Fruit fly (Drosophila melanogaster): ENCODE data around the gene CG42831.
A peak's percentile ranks its signal among the peaks of the same experiment; 100 is the strongest.

The CG42831 gene

dm6 chr3L:10862544-10863474 lies 48.2 kb downstream of the CG42831 start (continued):
- TF ChIP-seq bbx (GFP tag; IDR thresholded peaks at IDR 0.05; ENCODE audit: partially characterized antibody): no peak
- TF ChIP-seq danr (GFP tag; IDR thresholded peaks at IDR 0.05): no peak
- TF ChIP-seq CG6791 (GFP tag; IDR thresholded peaks at IDR 0.05; ENCODE audit: partially characterized antibody): peak; percentile 51; the same call in 1 of the 3 replicates
- no peak for TF ChIP-seq org-1 (GFP tag; optimal IDR thresholded peaks at IDR 0.05)
- no peak for TF ChIP-seq Xbp1 (GFP tag; optimal IDR thresholded peaks at IDR 0.05)
- TF ChIP-seq CG16813 (GFP tag; IDR thresholded peaks at IDR 0.05; ENCODE audit: partially characterized antibody): no peak
- no peak for TF ChIP-seq ac (GFP tag; optimal IDR thresholded peaks at IDR 0.05)
- no peak for TF ChIP-seq CG1529 (GFP tag; optimal IDR thresholded peaks at IDR 0.05)
- no peak for TF ChIP-seq eyg (GFP tag; optimal IDR thresholded peaks at IDR 0.05)
- no peak for TF ChIP-seq dati (GFP tag; IDR thresholded peaks at IDR 0.05)
- TF ChIP-seq CG2889 (GFP tag; IDR thresholded peaks at IDR 0.05): no peak
- TF ChIP-seq CG34376 (GFP tag; optimal IDR thresholded peaks at IDR 0.05): peak; percentile 43
- no peak for TF ChIP-seq bowl (GFP tag; IDR thresholded peaks at IDR 0.05)
- TF ChIP-seq CG4360 (GFP tag; IDR thresholded peaks at IDR 0.05): no peak
- TF ChIP-seq CG6854 (GFP tag; optimal IDR thresholded peaks at IDR 0.05): no peak
- no peak for TF ChIP-seq CG1832 (GFP tag; optimal IDR thresholded peaks at IDR 0.05)
- no peak for TF ChIP-seq E2f2 (GFP tag; IDR thresholded peaks at IDR 0.05)
- no peak for TF ChIP-seq Spps (tag; optimal IDR thresholded peaks at IDR 0.05)
- no peak for TF ChIP-seq CkIIα-i1 (GFP tag; IDR thresholded peaks at IDR 0.05)
- peak; percentile 18; the same call in 1 of the 3 replicates for TF ChIP-seq CG2199 (GFP tag; IDR thresholded peaks at IDR 0.05)
- no peak for TF ChIP-seq CG18262 (tag; optimal IDR thresholded peaks at IDR 0.05)
- TF ChIP-seq maf-S (GFP tag; optimal IDR thresholded peaks at IDR 0.05): no peak
- no peak for TF ChIP-seq CG14860 (GFP tag; IDR thresholded peaks at IDR 0.05; ENCODE audit: partially characterized antibody)
- TF ChIP-seq pb (GFP tag; optimal IDR thresholded peaks at IDR 0.05): no peak
- no peak for TF ChIP-seq dpn (GFP tag; optimal IDR thresholded peaks at IDR 0.05)
- no peak for TF ChIP-seq CG34224 (GFP tag; IDR thresholded peaks at IDR 0.05; ENCODE audit: partially characterized antibody)
- TF ChIP-seq Blimp-1 (GFP tag; optimal IDR thresholded peaks at IDR 0.05): no peak
- TF ChIP-seq CG8359 (GFP tag; optimal IDR thresholded peaks at IDR 0.05; ENCODE audit: borderline replicate concordance): no peak
- no peak for TF ChIP-seq CG17912 (GFP tag; optimal IDR thresholded peaks at IDR 0.05)
- no peak for TF ChIP-seq CG11696 (GFP tag; IDR thresholded peaks at IDR 0.05)
- TF ChIP-seq crol (GFP tag; IDR thresholded peaks at IDR 0.05): no peak
- no peak for TF ChIP-seq CG31224 (GFP tag; IDR thresholded peaks at IDR 0.05)
- TF ChIP-seq CG10979 (tag; optimal IDR thresholded peaks at IDR 0.05): no peak
- no peak for TF ChIP-seq ATbp (GFP tag; optimal IDR thresholded peaks at IDR 0.05)
- no peak for TF ChIP-seq ab (GFP tag; optimal IDR thresholded peaks at IDR 0.05)
- TF ChIP-seq CG11398 (GFP tag; optimal IDR thresholded peaks at IDR 0.05): no peak
- no peak for TF ChIP-seq ranshi (GFP tag; IDR thresholded peaks at IDR 0.05)
- TF ChIP-seq sima (GFP tag; optimal IDR thresholded peaks at IDR 0.05): no peak
- TF ChIP-seq Six4 (GFP tag; optimal IDR thresholded peaks at IDR 0.05): no peak
- no peak for TF ChIP-seq jing (GFP tag; optimal IDR thresholded peaks at IDR 0.05)
- no peak for TF ChIP-seq CG15073 (GFP tag; optimal IDR thresholded peaks at IDR 0.05)
- no peak for TF ChIP-seq TFAM (GFP tag; optimal IDR thresholded peaks at IDR 0.05)
- TF ChIP-seq CG11085 (GFP tag; IDR thresholded peaks at IDR 0.05): no peak
- TF ChIP-seq sens (GFP tag): peak; percentile 50
- no peak for TF ChIP-seq Rx (GFP tag; IDR thresholded peaks at IDR 0.05)
- TF ChIP-seq CG7357 (GFP tag; IDR thresholded peaks at IDR 0.05): no peak
- no peak for TF ChIP-seq Lim3 (GFP tag; IDR thresholded peaks at IDR 0.05)
- no peak for TF ChIP-seq dysf (GFP tag; IDR thresholded peaks at IDR 0.05)
- no peak for TF ChIP-seq HmgD (GFP tag; optimal IDR thresholded peaks at IDR 0.05)
- peak; percentile 90 for TF ChIP-seq CTCF (GFP tag; optimal IDR thresholded peaks at IDR 0.05)
- TF ChIP-seq CG8765 (GFP tag; IDR thresholded peaks at IDR 0.05): no peak

Data from whole organism, embryonic.